Fruit fly (Drosophila melanogaster): Measurements from ENCODE around the gene Rsod.

Gene Rsod

dm6 chr3R:30129019-30129418 is 42.0 kb downstream of the Rsod start, which contains the start of gene Ppi1:
Gene Ppi1 (minus strand): TSS chr3R:30129119.
- TF ChIP-seq Pif1A (GFP tag; optimal IDR thresholded peaks at IDR 0.05) (no peak), CG9948 (tag; optimal IDR thresholded peaks at IDR 0.05) (no peak), gl (tag; optimal IDR thresholded peaks at IDR 0.05) (no peak), CG13204 (GFP tag; optimal IDR thresholded peaks at IDR 0.05) (no peak), CG8301 (tag; optimal IDR thresholded peaks at IDR 0.05) (no peak), CG17806 (tag; optimal IDR thresholded peaks at IDR 0.05) (no peak)

- no peak for TF ChIP-seq CG13204 (GFP tag; optimal IDR thresholded peaks at IDR 0.05)
- no peak for TF ChIP-seq CG12605 (GFP tag; IDR thresholded peaks at IDR 0.05)
- no peak for TF ChIP-seq CG8301 (tag; optimal IDR thresholded peaks at IDR 0.05)
- no peak for TF ChIP-seq fd96Ca (GFP tag; IDR thresholded peaks at IDR 0.05)
- no peak for TF ChIP-seq CG10348 (GFP tag; IDR thresholded peaks at IDR 0.05)
- TF ChIP-seq rn (GFP tag; IDR thresholded peaks at IDR 0.05): no peak
- no peak for TF ChIP-seq Pif1B (GFP tag; optimal IDR thresholded peaks at IDR 0.05)
- TF ChIP-seq Pif1A (GFP tag; optimal IDR thresholded peaks at IDR 0.05): no peak
- no peak for TF ChIP-seq Ets98B (GFP tag; IDR thresholded peaks at IDR 0.05)
- TF ChIP-seq Snoo (tag; optimal IDR thresholded peaks at IDR 0.05): no peak
- TF ChIP-seq CG32121 (GFP tag; IDR thresholded peaks at IDR 0.05): no peak
- TF ChIP-seq EcR (GFP tag; optimal IDR thresholded peaks at IDR 0.05): no peak
- no peak for TF ChIP-seq CG15710 (tag; optimal IDR thresholded peaks at IDR 0.05)
- no peak for TF ChIP-seq CG4496 (GFP tag; IDR thresholded peaks at IDR 0.05)
- TF ChIP-seq CG34367 (tag; optimal IDR thresholded peaks at IDR 0.05): no peak
- TF ChIP-seq CG17806 (tag; optimal IDR thresholded peaks at IDR 0.05): no peak
- TF ChIP-seq CG14655 (GFP tag; optimal IDR thresholded peaks at IDR 0.05): no peak
Measured at dm6 chr3R:30124635-30125034, 46.4 kb downstream of the Rsod start, which contains the start of gene CG45073. Gene CG45073 (minus strand): TSS chr3R:30124735.

DNA sequence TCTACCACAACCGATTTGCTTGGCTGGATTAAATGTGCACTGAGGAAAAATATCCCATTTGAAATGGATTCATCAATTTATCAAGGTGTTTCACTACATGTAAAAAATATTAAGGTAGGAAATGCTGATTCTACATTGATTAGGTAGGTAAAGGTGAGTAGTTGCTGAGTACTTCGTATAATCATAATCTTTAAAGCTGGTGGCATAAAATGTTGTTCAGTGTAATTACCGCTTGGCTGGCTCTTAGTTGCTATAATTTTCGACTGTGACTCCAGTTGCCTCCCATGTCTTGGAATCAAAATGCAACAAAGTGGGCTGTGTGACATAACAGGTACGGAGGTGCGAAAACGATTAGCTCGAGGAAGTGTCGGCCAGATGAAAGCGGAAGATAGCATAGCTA is 47.8 kb downstream of the Rsod start, which contains the start of gene CG45072:
TSS of gene CG45072 (minus strand) at position 101 of the 400 bp plus-strand sequence.
- TF ChIP-seq Pif1A (GFP tag; optimal IDR thresholded peaks at IDR 0.05): no peak
- no peak for TF ChIP-seq Snoo (tag; optimal IDR thresholded peaks at IDR 0.05)
- TF ChIP-seq EcR (GFP tag; optimal IDR thresholded peaks at IDR 0.05): no peak
- TF ChIP-seq CG13204 (GFP tag; optimal IDR thresholded peaks at IDR 0.05): no peak
- no peak for TF ChIP-seq CG15710 (tag; optimal IDR thresholded peaks at IDR 0.05)

dm6 chr3R:30121731-30122130 is 49.3 kb downstream of the Rsod start:
- TF ChIP-seq EcR (GFP tag; optimal IDR thresholded peaks at IDR 0.05): no peak
- TF ChIP-seq CG13204 (GFP tag; optimal IDR thresholded peaks at IDR 0.05): no peak
- TF ChIP-seq rn (GFP tag; IDR thresholded peaks at IDR 0.05): no peak
- no peak for TF ChIP-seq CG32121 (GFP tag; IDR thresholded peaks at IDR 0.05)
- TF ChIP-seq CG9948 (tag; optimal IDR thresholded peaks at IDR 0.05): no peak
- TF ChIP-seq CG8301 (tag; optimal IDR thresholded peaks at IDR 0.05): no peak
- no peak for TF ChIP-seq CG8159 (tag; optimal IDR thresholded peaks at IDR 0.05)
- no peak for TF ChIP-seq Pif1A (GFP tag; optimal IDR thresholded peaks at IDR 0.05)
- no peak for TF ChIP-seq CG12605 (GFP tag; IDR thresholded peaks at IDR 0.05)
- TF ChIP-seq fd96Ca (GFP tag; IDR thresholded peaks at IDR 0.05): no peak
- TF ChIP-seq CG14655 (GFP tag; optimal IDR thresholded peaks at IDR 0.05): no peak
- no peak for TF ChIP-seq CG34367 (tag; optimal IDR thresholded peaks at IDR 0.05)
- TF ChIP-seq Snoo (tag; optimal IDR thresholded peaks at IDR 0.05): no peak
- TF ChIP-seq Ets98B (GFP tag; IDR thresholded peaks at IDR 0.05): no peak
- no peak for TF ChIP-seq gl (tag; optimal IDR thresholded peaks at IDR 0.05)

Measured in whole organism, pupa.